Worm (Caenorhabditis elegans): ENCODE data around the gene sre-55.

DNA sequence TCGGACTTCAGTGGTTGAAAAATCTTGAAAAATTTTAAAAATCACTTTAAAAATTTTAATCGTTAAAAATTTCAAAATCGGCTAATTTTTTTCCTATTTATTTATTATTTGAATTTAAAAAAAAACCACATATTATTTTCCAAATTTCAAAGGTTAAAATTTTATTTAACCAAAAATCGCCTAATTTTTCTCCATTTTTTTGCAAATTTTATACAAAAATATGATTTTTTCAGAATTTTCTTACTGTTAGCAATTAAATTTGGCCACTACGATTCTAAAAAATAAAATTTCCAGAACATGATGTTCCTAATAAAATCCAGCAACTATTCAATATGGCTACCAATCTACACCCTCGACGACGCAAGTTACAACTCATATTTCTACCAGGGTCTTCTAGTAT lies 3.5 kb downstream of the sre-55 start, which contains the start of gene sre-54:
- TF ChIP-seq lsy-2 (tag; optimal IDR thresholded peaks at IDR 0.05) (no peak), cnd-1 (tag; optimal IDR thresholded peaks at IDR 0.05) (no peak), pha-4 (tag; optimal IDR thresholded peaks at IDR 0.05) (no peak), nhr-76 (tag; optimal IDR thresholded peaks at IDR 0.05) (no peak), ztf-11 (tag; optimal IDR thresholded peaks at IDR 0.05) (no peak), blmp-1 (tag; optimal IDR thresholded peaks at IDR 0.05) (no peak), unc-62 (GFP tag; optimal IDR thresholded peaks at IDR 0.05) (no peak), bed-3 (GFP tag; optimal IDR thresholded peaks at IDR 0.05) (no peak)
